Worm (Caenorhabditis elegans) whole organism, L1 larva: ENCODE data around the gene F55C12.2.

Experiments
- C16A3.4 ChIP-seq: fragments of 150-350 bp; optimal IDR thresholded peaks from 2 replicates; lab custom pipeline; 2014; ENCODE audit warnings: missing biosample characterization, missing genetic modification characterization
- C34B4.2 ChIP-seq: sonication (generic microtip); optimal IDR thresholded peaks from 2 replicates; lab custom pipeline; 2017; ENCODE audit warnings: mild to moderate bottlenecking, missing genetic modification characterization, missing compliant biosample characterization
- aha-1 ChIP-seq: fragments of 150-350 bp; optimal IDR thresholded peaks from 2 replicates; lab custom pipeline; 2014; ENCODE audit warnings: missing biosample characterization, missing genetic modification characterization
- blmp-1 ChIP-seq: fragments of 150-350 bp; optimal IDR thresholded peaks from 2 replicates; lab custom pipeline; 2014; ENCODE audit warnings: missing biosample characterization, missing genetic modification characterization
- ceh-63 ChIP-seq: fragments of 200-800 bp; sonication (Bioruptor generic); optimal IDR thresholded peaks from 2 replicates; lab custom pipeline; 2018; ENCODE audit warnings: mild to moderate bottlenecking, missing genetic modification characterization, missing compliant biosample characterization
- ceh-8 ChIP-seq: fragments of 200-800 bp; sonication (Bioruptor generic); optimal IDR thresholded peaks from 2 replicates; lab custom pipeline; 2018; ENCODE audit warnings: mild to moderate bottlenecking, missing genetic modification characterization, moderate library complexity, missing compliant biosample characterization
- ceh-88 ChIP-seq: fragments of 200-800 bp; sonication (Bioruptor generic); IDR thresholded peaks from 2 replicates; pipeline ENCODE4 v1.3.6; 2022; ENCODE audit warnings: missing genetic modification characterization, missing compliant biosample characterization
- dsc-1 ChIP-seq: sonication (generic microtip); optimal IDR thresholded peaks from 2 replicates; lab custom pipeline; 2016; ENCODE audit warnings: mild to moderate bottlenecking, missing genetic modification characterization, missing compliant biosample characterization
- efl-3 ChIP-seq: fragments of 200-800 bp; sonication (Bioruptor generic); optimal IDR thresholded peaks from 2 replicates; lab custom pipeline; 2018; ENCODE audit warnings: mild to moderate bottlenecking, missing genetic modification characterization, missing compliant biosample characterization
- elt-2 ChIP-seq: sonication (generic microtip); optimal IDR thresholded peaks from 2 replicates; lab custom pipeline; 2016; ENCODE audit warnings: missing genetic modification characterization, mild to moderate bottlenecking, inconsistent platforms, missing compliant biosample characterization, missing genetic modification reagents
- elt-3 ChIP-seq, 6 experiments: fragments of 150-350 bp in 1 of 6; sonication (generic microtip); optimal IDR thresholded peaks; 2 replicates each; lab custom pipeline; 2017 to 2018; ENCODE audit warnings: missing biosample characterization in 6 of 6, missing genetic modification characterization in 6 of 6, inconsistent platforms in 1 of 6
- fkh-10 ChIP-seq: sonication (generic microtip); optimal IDR thresholded peaks from 2 replicates; lab custom pipeline; 2017; ENCODE audit warnings: missing biosample characterization, missing genetic modification reagents, missing genetic modification characterization
- hlh-17 ChIP-seq: fragments of 200-800 bp; sonication (Bioruptor generic); optimal IDR thresholded peaks from 2 replicates; lab custom pipeline; 2018; ENCODE audit warnings: missing genetic modification characterization, mild to moderate bottlenecking, missing compliant biosample characterization, moderate library complexity, borderline replicate concordance
- hlh-4 ChIP-seq: sonication (generic microtip); optimal IDR thresholded peaks from 2 replicates; lab custom pipeline; 2016; ENCODE audit warnings: mild to moderate bottlenecking, missing genetic modification characterization, missing compliant biosample characterization
- isw-1 ChIP-seq: fragments of 200-800 bp; sonication (Bioruptor generic); IDR thresholded peaks from 2 replicates; pipeline ENCODE4 v1.3.6; 2022; ENCODE audit warnings: missing genetic modification characterization, missing compliant biosample characterization
- jun-1 ChIP-seq: fragments of 150-350 bp; optimal IDR thresholded peaks from 2 replicates; lab custom pipeline; 2014; ENCODE audit warnings: missing biosample characterization, missing genetic modification reagents, missing genetic modification characterization
- lin-13 ChIP-seq: fragments of 150-350 bp; optimal IDR thresholded peaks from 2 replicates; lab custom pipeline; 2014; ENCODE audit warnings: missing biosample characterization, missing genetic modification reagents, missing genetic modification characterization
- lin-14 ChIP-seq: fragments of 200-800 bp; sonication (Bioruptor generic); optimal IDR thresholded peaks from 2 replicates; lab custom pipeline; 2018; ENCODE audit warnings: mild to moderate bottlenecking, missing genetic modification characterization, moderate library complexity, missing compliant biosample characterization
- lin-35 ChIP-seq, 2 experiments: fragments of 150-350 bp; optimal IDR thresholded peaks; 2 replicates each; lab custom pipeline; 2014; ENCODE audit warnings: missing biosample characterization in 2 of 2, missing genetic modification characterization in 2 of 2, missing genetic modification reagents in 2 of 2
- mdl-1 ChIP-seq, 2 experiments: fragments of 150-350 bp; optimal IDR thresholded peaks; 2 replicates each; lab custom pipeline; 2014 to 2017; ENCODE audit warnings: missing biosample characterization in 2 of 2, missing genetic modification characterization in 2 of 2, inconsistent platforms in 1 of 2
- mep-1 ChIP-seq: fragments of 150-350 bp; optimal IDR thresholded peaks from 2 replicates; lab custom pipeline; 2014; ENCODE audit warnings: missing biosample characterization, missing genetic modification characterization
- nhr-11 ChIP-seq: fragments of 150-350 bp; optimal IDR thresholded peaks from 2 replicates; lab custom pipeline; 2014; ENCODE audit warnings: missing biosample characterization, missing genetic modification characterization
- nhr-20 ChIP-seq: sonication (generic microtip); optimal IDR thresholded peaks from 2 replicates; lab custom pipeline; 2016; ENCODE audit warnings: mild to moderate bottlenecking, missing genetic modification characterization, missing compliant biosample characterization
- nhr-237 ChIP-seq: fragments of 150-350 bp; optimal IDR thresholded peaks from 2 replicates; lab custom pipeline; 2014; ENCODE audit warnings: missing biosample characterization, missing genetic modification characterization
- nhr-84 ChIP-seq: sonication (generic microtip); optimal IDR thresholded peaks from 2 replicates; lab custom pipeline; 2017; ENCODE audit warnings: missing biosample characterization, missing genetic modification characterization
- pag-3 ChIP-seq: sonication (generic microtip); optimal IDR thresholded peaks from 2 replicates; lab custom pipeline; 2017; ENCODE audit warnings: missing genetic modification characterization, mild to moderate bottlenecking, missing compliant biosample characterization, antibody characterized with exemption, borderline replicate concordance; ENCODE audit not compliant: insufficient read depth
- pax-3 ChIP-seq: fragments of 200-800 bp; sonication (Bioruptor generic); optimal IDR thresholded peaks from 2 replicates; lab custom pipeline; 2018; ENCODE audit warnings: mild to moderate bottlenecking, missing genetic modification characterization, moderate library complexity, missing compliant biosample characterization
- pqm-1 ChIP-seq: sonication (generic microtip); optimal IDR thresholded peaks from 3 replicates; lab custom pipeline; 2017; ENCODE audit warnings: missing biosample characterization, missing genetic modification characterization
- rnt-1 ChIP-seq: sonication (generic microtip); optimal IDR thresholded peaks from 2 replicates; lab custom pipeline; 2016; ENCODE audit warnings: mild to moderate bottlenecking, missing genetic modification characterization, moderate library complexity, missing compliant biosample characterization
- snpc-4 ChIP-seq: fragments of 150-350 bp; optimal IDR thresholded peaks from 2 replicates; lab custom pipeline; 2014; ENCODE audit warnings: missing biosample characterization, missing genetic modification characterization
- snu-23 ChIP-seq: sonication (generic microtip); optimal IDR thresholded peaks from 2 replicates; lab custom pipeline; 2016; ENCODE audit warnings: missing genetic modification characterization, missing compliant biosample characterization
- sup-37 ChIP-seq: fragments of 200-800 bp; sonication (Bioruptor generic); optimal IDR thresholded peaks from 2 replicates; lab custom pipeline; 2018; ENCODE audit warnings: mild to moderate bottlenecking, missing genetic modification characterization, missing compliant biosample characterization
- tlp-1 ChIP-seq: fragments of 150-350 bp; optimal IDR thresholded peaks from 2 replicates; lab custom pipeline; 2014; ENCODE audit warnings: missing biosample characterization, missing genetic modification characterization
- unc-130 ChIP-seq: fragments of 150-350 bp; optimal IDR thresholded peaks from 2 replicates; lab custom pipeline; 2017; ENCODE audit warnings: missing biosample characterization, missing genetic modification characterization, inconsistent platforms
- unc-30 ChIP-seq: sonication (generic microtip); optimal IDR thresholded peaks from 2 replicates; lab custom pipeline; 2017; ENCODE audit warnings: missing biosample characterization, missing genetic modification characterization
- unc-62 ChIP-seq: fragments of 150-350 bp; optimal IDR thresholded peaks from 2 replicates; lab custom pipeline; 2014; ENCODE audit warnings: missing biosample characterization, missing genetic modification reagents, missing genetic modification characterization
- unc-98 ChIP-seq: fragments of 200-800 bp; sonication (Bioruptor generic); IDR thresholded peaks from 2 replicates; pipeline ENCODE4 v1.3.6; 2022; ENCODE audit warnings: missing genetic modification characterization, missing compliant biosample characterization
- xbp-1 ChIP-seq: sonication (generic microtip); optimal IDR thresholded peaks from 2 replicates; lab custom pipeline; 2016; ENCODE audit warnings: missing genetic modification characterization, missing compliant biosample characterization
- ztf-11 ChIP-seq, 2 experiments: sonication (generic microtip); optimal IDR thresholded peaks; 2 replicates each; lab custom pipeline; 2016 to 2017; ENCODE audit warnings: missing genetic modification characterization in 2 of 2, missing biosample characterization in 1 of 2, missing compliant biosample characterization in 1 of 2

F55C12.2 gene

DNA sequence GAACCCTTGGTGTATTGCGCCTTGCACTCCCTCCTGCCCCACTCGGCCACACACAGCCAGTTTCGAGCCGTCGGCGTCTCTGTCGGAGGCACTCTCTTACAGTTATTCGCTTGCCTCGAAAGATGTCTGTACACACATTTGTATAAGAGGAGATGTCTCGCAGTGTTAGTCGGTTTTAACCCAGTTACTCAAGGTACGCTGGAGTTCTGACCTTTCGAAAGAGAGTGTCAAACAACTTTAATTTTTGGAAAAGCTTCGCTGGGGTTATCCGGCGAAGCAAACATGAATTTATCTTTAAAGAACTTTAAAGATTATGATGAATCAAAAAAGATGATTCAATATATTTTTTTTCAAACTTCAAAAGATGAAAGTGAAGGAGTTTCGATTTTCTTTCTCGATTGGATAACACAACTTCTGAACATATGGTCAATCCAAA lies 31.9 kb upstream of the F55C12.2 start (continued):
- TF ChIP-seq nhr-84 (tag; lab: Kevin White, UChicago) (peak; percentile 85), lin-14 (GFP tag; lab: Kevin White, UChicago) (peak; percentile 99), sup-37 (GFP tag; lab: Kevin White, UChicago) (peak; percentile 99), unc-30 (tag; lab: Kevin White, UChicago) (peak; percentile 82), mep-1 (peak; percentile 99), lin-35 (GFP tag; optimal IDR thresholded peaks at IDR 0.05; lab: Kevin White, UChicago) (peak; percentile 89 to 95), snu-23 (peak; percentile 100), ceh-88 (peak; percentile 99), blmp-1 (peak; percentile 89), unc-130 (tag; lab: Kevin White, UChicago) (peak; percentile 98), efl-3 (GFP tag; lab: Kevin White, UChicago) (peak; percentile 90), unc-98 (GFP tag; lab: Robert Waterston, UW) (peak; percentile 94), xbp-1 (tag; lab: Kevin White, UChicago) (peak; percentile 99), rnt-1 (tag; lab: Kevin White, UChicago) (peak; percentile 98), nhr-11 (tag; lab: Kevin White, UChicago) (peak; percentile 98), tlp-1 (tag; lab: Kevin White, UChicago) (peak; percentile 73), C16A3.4 (tag; lab: Kevin White, UChicago) (peak; percentile 99), jun-1 (tag; lab: Kevin White, UChicago) (peak; percentile 98), C34B4.2 (tag; lab: Kevin White, UChicago) (peak; percentile 81), pag-3 (tag; lab: Kevin White, UChicago) (peak; percentile 79), fkh-10 (peak; percentile 99), aha-1 (tag; lab: Kevin White, UChicago) (peak; percentile 89), ceh-63 (GFP tag; lab: Kevin White, UChicago) (peak; percentile 96), ztf-11 (tag; optimal IDR thresholded peaks at IDR 0.05; lab: Kevin White, UChicago) (peak; percentile 93 to 98), hlh-4 (tag; lab: Kevin White, UChicago) (peak; percentile 79), elt-2 (tag; lab: Kevin White, UChicago) (peak; percentile 100), elt-3 (tag; optimal IDR thresholded peaks at IDR 0.05; lab: Kevin White, UChicago) (peak in 5 of 6 experiments; percentile 91 to 99 (median 95)), isw-1 (peak; percentile 99), dsc-1 (tag; lab: Kevin White, UChicago) (peak; percentile 100), pqm-1 (tag; lab: Kevin White, UChicago) (peak; percentile 76), nhr-20 (tag; lab: Kevin White, UChicago) (peak; percentile 100), hlh-17 (GFP tag; lab: Kevin White, UChicago) (peak; percentile 49)
- TF ChIP-seq, all 84 proteins: peak for 81

DNA sequence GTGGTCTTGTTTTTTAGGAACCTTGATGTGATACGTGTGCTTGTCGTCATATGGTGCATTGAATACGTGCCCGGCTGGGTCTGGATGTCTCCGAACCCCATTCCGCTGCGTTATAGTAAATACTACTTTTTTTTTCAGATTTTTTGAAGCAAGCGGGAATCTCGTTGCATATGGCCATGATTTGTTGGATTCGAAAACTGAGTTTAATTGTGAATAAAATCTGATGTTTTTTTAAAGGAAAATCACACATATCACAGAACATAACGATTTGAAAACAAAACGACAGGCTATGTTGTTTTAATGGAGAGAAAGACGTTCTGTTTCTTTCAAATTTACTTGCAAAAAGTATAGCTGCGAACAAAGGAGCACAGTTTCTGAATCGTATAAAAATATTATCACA lies 31.2 kb upstream of the F55C12.2 start, which contains the start of the genes ZK1248.17 and H41C03.3:
Gene ZK1248.17 (minus strand): TSS at position 101 of the 400 bp plus-strand sequence.
Gene H41C03.3 (plus strand): TSS at position 337 of the 400 bp plus-strand sequence.
- TF ChIP-seq unc-130 (tag; lab: Kevin White, UChicago) (no peak), mdl-1 (tag; optimal IDR thresholded peaks at IDR 0.05; lab: Kevin White, UChicago) (no peak), nhr-84 (tag; lab: Kevin White, UChicago) (no peak), nhr-237 (tag; lab: Kevin White, UChicago) (no peak), pax-3 (tag; lab: Kevin White, UChicago) (no peak), snpc-4 (tag; lab: Kevin White, UChicago) (no peak), lin-13 (GFP tag; lab: Kevin White, UChicago) (no peak), ceh-8 (GFP tag; lab: Kevin White, UChicago) (no peak), blmp-1 (no peak), unc-62 (no peak), efl-3 (GFP tag; lab: Kevin White, UChicago) (no peak)
- TF ChIP-seq, all 84 proteins: peak for 0
